Fruit fly (Drosophila melanogaster) whole organism, embryonic: ENCODE measurements around the gene CG5639.
A peak's percentile ranks its signal among the peaks of the same experiment; 100 is the strongest.

Experiments
- Abd-B ChIP-seq: fragments of 200-800 bp; sonication (Bioruptor generic); optimal IDR thresholded peaks from 2 replicates; lab custom pipeline; 2018; ENCODE audit warnings: missing biosample characterization, mild to moderate bottlenecking, missing genetic modification characterization, moderate library complexity
- CG10321 ChIP-seq: fragments of 200-800 bp; sonication (Bioruptor generic); IDR thresholded peaks from 2 replicates; pipeline ENCODE4 v1.3.6; 2022; ENCODE audit warnings: missing biosample characterization, missing genetic modification characterization
- CG10431 ChIP-seq: fragments of 200-800 bp; sonication (Bioruptor generic); optimal IDR thresholded peaks from 3 replicates; lab custom pipeline; 2018; ENCODE audit warnings: missing biosample characterization, mild to moderate bottlenecking, missing genetic modification characterization
- CG10462 ChIP-seq: fragments of 200-800 bp; sonication (Bioruptor generic); optimal IDR thresholded peaks from 2 replicates; lab custom pipeline; 2016; ENCODE audit warnings: missing biosample characterization, missing genetic modification characterization
- CG10979 ChIP-seq: fragments of 200-800 bp; sonication (Bioruptor generic); optimal IDR thresholded peaks from 2 replicates; lab custom pipeline; 2018; ENCODE audit warnings: missing biosample characterization, mild to moderate bottlenecking, missing genetic modification characterization, moderate library complexity
- CG12391 ChIP-seq: fragments of 200-800 bp; sonication (Bioruptor generic); optimal IDR thresholded peaks from 3 replicates; lab custom pipeline; 2018; ENCODE audit warnings: missing biosample characterization, mild to moderate bottlenecking, missing genetic modification characterization, moderate library complexity
- CG13123 ChIP-seq: fragments of 200-800 bp; sonication (Bioruptor generic); optimal IDR thresholded peaks from 2 replicates; lab custom pipeline; 2016; ENCODE audit warnings: missing biosample characterization, missing genetic modification characterization
- CG14965 ChIP-seq: fragments of 200-800 bp; sonication (Bioruptor generic); optimal IDR thresholded peaks from 2 replicates; lab custom pipeline; 2016; ENCODE audit warnings: missing biosample characterization, missing genetic modification characterization, borderline replicate concordance
- CG16815 ChIP-seq: fragments of 200-800 bp; sonication (Bioruptor generic); optimal IDR thresholded peaks from 3 replicates; lab custom pipeline; 2017; ENCODE audit warnings: missing biosample characterization, mild to moderate bottlenecking, missing genetic modification characterization
- CG17361 ChIP-seq: fragments of 200-800 bp; sonication (Bioruptor generic); IDR thresholded peaks from 3 replicates; pipeline ENCODE4 v1.3.6; 2022; ENCODE audit warnings: missing biosample characterization, missing genetic modification characterization
- CG18262 ChIP-seq: fragments of 200-800 bp; optimal IDR thresholded peaks from 3 replicates; lab custom pipeline; 2019; ENCODE audit warnings: missing biosample characterization, mild to moderate bottlenecking, missing genetic modification characterization, moderate library complexity
- CG18764 ChIP-seq: fragments of 200-800 bp; sonication (Bioruptor generic); optimal IDR thresholded peaks from 3 replicates; lab custom pipeline; 2016; ENCODE audit warnings: missing biosample characterization, missing genetic modification characterization
- CG2678 ChIP-seq: fragments of 200-800 bp; sonication (Bioruptor generic); optimal IDR thresholded peaks from 3 replicates; lab custom pipeline; 2019; ENCODE audit warnings: missing biosample characterization, mild to moderate bottlenecking, missing genetic modification characterization, moderate library complexity
- CG4820 ChIP-seq: fragments of 200-800 bp; sonication (Bioruptor generic); optimal IDR thresholded peaks from 3 replicates; lab custom pipeline; 2016; ENCODE audit warnings: missing biosample characterization, missing genetic modification characterization
- CG5953 ChIP-seq: fragments of 200-800 bp; sonication (Bioruptor generic); IDR thresholded peaks from 2 replicates; pipeline ENCODE4 v1.3.6; 2022; ENCODE audit warnings: missing biosample characterization, missing genetic modification characterization
- CG6175 ChIP-seq: fragments of 200-800 bp; sonication (Bioruptor generic); IDR thresholded peaks from 3 replicates; pipeline ENCODE4 v1.3.6; 2022; ENCODE audit warnings: missing biosample characterization, missing genetic modification characterization
- CG7786 ChIP-seq: fragments of 200-800 bp; sonication (Bioruptor generic); optimal IDR thresholded peaks from 2 replicates; lab custom pipeline; 2016; ENCODE audit warnings: missing biosample characterization, missing genetic modification characterization
- CG7987 ChIP-seq: fragments of 200-800 bp; sonication (Bioruptor generic); optimal IDR thresholded peaks from 2 replicates; lab custom pipeline; 2018; ENCODE audit warnings: missing biosample characterization, mild to moderate bottlenecking, missing genetic modification characterization, moderate library complexity
- CG9727 ChIP-seq: fragments of 200-800 bp; sonication (Bioruptor generic); optimal IDR thresholded peaks from 3 replicates; lab custom pipeline; 2017; ENCODE audit warnings: missing biosample characterization, mild to moderate bottlenecking, missing genetic modification characterization
- Dp ChIP-seq: fragments of 200-800 bp; sonication (Bioruptor generic); optimal IDR thresholded peaks from 2 replicates; lab custom pipeline; 2018; ENCODE audit warnings: missing biosample characterization, mild to moderate bottlenecking, missing genetic modification characterization, moderate library complexity
- E2f1 ChIP-seq: fragments of 200-800 bp; sonication (Bioruptor generic); IDR thresholded peaks from 2 replicates; pipeline ENCODE4 v1.3.6; 2022; ENCODE audit warnings: missing biosample characterization, missing genetic modification characterization
- Gug ChIP-seq: fragments of 200-800 bp; sonication (Bioruptor generic); IDR thresholded peaks from 4 replicates; pipeline ENCODE4 v1.3.6; 2022; ENCODE audit warnings: missing biosample characterization, missing genetic modification characterization
- HLHmδ ChIP-seq: fragments of 200-800 bp; sonication (Bioruptor generic); optimal IDR thresholded peaks from 2 replicates; lab custom pipeline; 2018; ENCODE audit warnings: missing biosample characterization, mild to moderate bottlenecking, missing genetic modification characterization, moderate library complexity
- Hr39 ChIP-seq: fragments of >200 bp; optimal IDR thresholded peaks from 2 replicates; lab custom pipeline; 2017
- Max ChIP-seq: fragments of 200-800 bp; sonication (Bioruptor generic); optimal IDR thresholded peaks from 2 replicates; lab custom pipeline; 2016; ENCODE audit warnings: missing biosample characterization, mild to moderate bottlenecking, missing genetic modification characterization
- NFAT ChIP-seq: fragments of 200-800 bp; sonication (Bioruptor generic); IDR thresholded peaks from 2 replicates; pipeline ENCODE4 v1.3.6; 2022; ENCODE audit warnings: missing biosample characterization, missing genetic modification characterization
- Oaz ChIP-seq: fragments of 200-800 bp; sonication (Bioruptor generic); IDR thresholded peaks from 2 replicates; pipeline ENCODE4 v1.3.6; 2022; ENCODE audit warnings: missing biosample characterization, missing genetic modification characterization
- PHDP ChIP-seq: fragments of 200-800 bp; sonication (Bioruptor generic); optimal IDR thresholded peaks from 3 replicates; lab custom pipeline; 2018; ENCODE audit warnings: missing biosample characterization, mild to moderate bottlenecking, missing genetic modification characterization, moderate library complexity
- Poxn ChIP-seq: fragments of 200-800 bp; sonication (Bioruptor generic); IDR thresholded peaks from 2 replicates; pipeline ENCODE4 v1.3.6; 2022; ENCODE audit warnings: missing biosample characterization, missing genetic modification characterization
- Side ChIP-seq: fragments of 200-800 bp; sonication (Bioruptor generic); optimal IDR thresholded peaks from 2 replicates; lab custom pipeline; 2016; ENCODE audit warnings: missing biosample characterization, missing genetic modification characterization
- bigmax ChIP-seq: fragments of 200-800 bp; sonication (Bioruptor generic); optimal IDR thresholded peaks from 2 replicates; lab custom pipeline; 2018; ENCODE audit warnings: missing biosample characterization, mild to moderate bottlenecking, missing genetic modification characterization
- bowl ChIP-seq: fragments of 200-800 bp; sonication (Bioruptor generic); IDR thresholded peaks from 2 replicates; pipeline ENCODE4 v1.3.6; 2022; ENCODE audit warnings: missing biosample characterization, missing genetic modification characterization
- chinmo ChIP-seq: fragments of 200-800 bp; sonication (Bioruptor generic); IDR thresholded peaks from 4 replicates; pipeline ENCODE4 v1.3.6; 2022; ENCODE audit warnings: missing biosample characterization, missing genetic modification characterization; ENCODE audit not compliant: partially characterized antibody
- ci ChIP-seq: fragments of 200-800 bp; sonication (Bioruptor generic); IDR thresholded peaks from 3 replicates; pipeline ENCODE4 v1.3.6; 2022; ENCODE audit warnings: missing biosample characterization, missing genetic modification characterization
- dimm ChIP-seq: fragments of 200-800 bp; sonication (Bioruptor generic); IDR thresholded peaks from 2 replicates; pipeline ENCODE4 v1.3.6; 2022; ENCODE audit warnings: missing biosample characterization, missing genetic modification characterization
- fu2 ChIP-seq: fragments of 200-800 bp; sonication (Bioruptor generic); optimal IDR thresholded peaks from 2 replicates; lab custom pipeline; 2016; ENCODE audit warnings: missing biosample characterization, missing genetic modification characterization
- jing ChIP-seq: fragments of 200-800 bp; sonication (Bioruptor generic); optimal IDR thresholded peaks from 2 replicates; lab custom pipeline; 2018; ENCODE audit warnings: missing biosample characterization, mild to moderate bottlenecking, missing genetic modification characterization
- klu ChIP-seq: fragments of 200-800 bp; sonication (Bioruptor generic); IDR thresholded peaks from 2 replicates; pipeline ENCODE4 v1.3.6; 2022; ENCODE audit warnings: missing biosample characterization, missing genetic modification characterization
- kni ChIP-seq: fragments of 200-800 bp; sonication (Bioruptor generic); optimal IDR thresholded peaks from 3 replicates; lab custom pipeline; 2017; ENCODE audit warnings: mild to moderate bottlenecking, missing biosample characterization, missing genetic modification reagents, missing genetic modification characterization
- maf-S ChIP-seq: fragments of 200-800 bp; sonication (Bioruptor generic); optimal IDR thresholded peaks from 2 replicates; lab custom pipeline; 2016; ENCODE audit warnings: missing biosample characterization, missing genetic modification characterization
- mam ChIP-seq: fragments of 200-800 bp; sonication (Bioruptor generic); optimal IDR thresholded peaks from 3 replicates; lab custom pipeline; 2016; ENCODE audit warnings: missing biosample characterization, missing genetic modification characterization
- nerfin-1 ChIP-seq: fragments of 200-800 bp; sonication (Bioruptor generic); optimal IDR thresholded peaks from 3 replicates; lab custom pipeline; 2019; ENCODE audit warnings: missing biosample characterization, mild to moderate bottlenecking, missing genetic modification characterization, moderate library complexity
- pho ChIP-seq: fragments of 200-800 bp; sonication (Bioruptor generic); optimal IDR thresholded peaks from 2 replicates; lab custom pipeline; 2016; ENCODE audit warnings: missing biosample characterization, missing genetic modification characterization
- phol ChIP-seq: fragments of 200-800 bp; sonication (Bioruptor generic); optimal IDR thresholded peaks from 3 replicates; lab custom pipeline; 2018; ENCODE audit warnings: missing biosample characterization, mild to moderate bottlenecking, missing genetic modification characterization, moderate library complexity
- pzg ChIP-seq: fragments of 200-800 bp; sonication (Bioruptor generic); optimal IDR thresholded peaks from 3 replicates; lab custom pipeline; 2018; ENCODE audit warnings: missing biosample characterization, mild to moderate bottlenecking, missing genetic modification characterization, moderate library complexity
- tin ChIP-seq: fragments of 200-800 bp; sonication (Bioruptor generic); optimal IDR thresholded peaks from 3 replicates; lab custom pipeline; 2016; ENCODE audit warnings: missing biosample characterization, missing genetic modification characterization
- ttk ChIP-seq: fragments of 200-800 bp; sonication (Bioruptor generic); IDR thresholded peaks from 2 replicates; pipeline ENCODE4 v2.1.2; 2022; ENCODE audit warnings: missing biosample characterization, missing genetic modification characterization
- tup ChIP-seq: fragments of 200-800 bp; sonication (Bioruptor generic); optimal IDR thresholded peaks from 2 replicates; lab custom pipeline; 2016; ENCODE audit warnings: missing biosample characterization, mild to moderate bottlenecking, missing genetic modification characterization, moderate library complexity
- unc-4 ChIP-seq: fragments of 200-800 bp; sonication (Bioruptor generic); IDR thresholded peaks from 2 replicates; pipeline ENCODE4 v1.3.6; 2022; ENCODE audit warnings: missing biosample characterization, missing genetic modification characterization; ENCODE audit not compliant: partially characterized antibody
- vfl ChIP-seq: fragments of 200-800 bp; sonication (Bioruptor generic); optimal IDR thresholded peaks from 2 replicates; lab custom pipeline; 2016; ENCODE audit warnings: missing biosample characterization, missing genetic modification characterization
- yki ChIP-seq: fragments of >200 bp; optimal IDR thresholded peaks from 3 replicates; lab custom pipeline; 2018

CG5639 gene

DNA sequence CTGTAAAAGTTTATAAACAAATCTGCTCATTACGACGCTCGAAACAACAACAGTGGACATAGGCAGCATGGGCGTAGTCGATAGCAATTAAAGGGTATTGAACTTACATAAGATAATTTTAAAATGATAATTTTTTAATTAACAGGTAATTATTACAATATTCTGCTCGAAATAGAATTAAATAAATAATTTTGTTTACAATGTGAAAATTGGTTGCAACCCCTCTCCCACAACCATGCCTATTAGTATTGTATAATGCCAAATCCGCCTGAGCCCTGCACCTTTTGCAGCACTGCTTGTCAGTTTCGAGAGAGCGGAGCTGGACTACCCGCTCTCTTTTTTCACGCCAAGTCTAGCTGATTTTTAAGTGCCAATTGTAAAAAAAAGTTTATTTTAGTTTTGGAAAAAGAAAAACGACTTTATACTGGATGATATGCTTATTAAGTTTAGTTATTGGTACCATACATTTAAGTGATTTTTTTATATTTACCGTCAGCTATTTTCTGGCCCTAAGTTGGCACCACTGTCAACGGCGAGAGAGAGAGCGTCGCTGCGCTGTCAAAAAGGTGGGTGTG lies 40.2 kb upstream of the CG5639 start, which contains the start of the genes CG5611 and Mtl (continued):
- TF ChIP-seq maf-S (GFP tag; lab: Kevin White, UChicago) (peak; percentile 98), unc-4 (GFP tag; lab: Robert Waterston, UW) (no peak), klu (peak; percentile 100), pzg (peak; percentile 64), CG5953 (GFP tag; lab: Robert Waterston, UW) (peak; percentile 100), ttk (peak; percentile 100), HLHmδ (GFP tag; lab: Kevin White, UChicago) (peak; percentile 26), CG2678 (peak; percentile 100), CG10321 (GFP tag; lab: Robert Waterston, UW) (peak; percentile 91), CG4820 (GFP tag; lab: Kevin White, UChicago) (peak; percentile 99), tup (GFP tag; lab: Kevin White, UChicago) (peak; percentile 98), CG17361 (GFP tag; lab: Robert Waterston, UW) (peak; percentile 100), dimm (peak; percentile 99), jing (peak; percentile 99), mam (GFP tag; lab: Kevin White, UChicago) (peak; percentile 99), CG6175 (GFP tag; lab: Robert Waterston, UW) (peak; percentile 100), Abd-B (GFP tag; lab: Kevin White, UChicago) (peak; percentile 100), Dp (peak; percentile 41), CG12391 (peak; percentile 100), CG18262 (peak; percentile 100), CG14965 (GFP tag; lab: Kevin White, UChicago) (peak; percentile 60), chinmo (GFP tag; lab: Robert Waterston, UW) (no peak), Oaz (peak; percentile 100), CG9727 (GFP tag; lab: Kevin White, UChicago) (peak; percentile 100), CG18764 (peak; percentile 99), CG7987 (GFP tag; lab: Kevin White, UChicago) (peak; percentile 98), Side (GFP tag; lab: Kevin White, UChicago) (peak; percentile 94), ci (peak; percentile 100), CG10462 (GFP tag; lab: Kevin White, UChicago) (peak; percentile 99), pho (GFP tag; lab: Kevin White, UChicago) (peak; percentile 99), PHDP (tag; lab: Kevin White, UChicago) (peak; percentile 100), phol (peak; percentile 100), CG7786 (peak; percentile 97), CG10431 (GFP tag; lab: Kevin White, UChicago) (peak; percentile 98), bigmax (GFP tag; lab: Kevin White, UChicago) (peak; percentile 84), NFAT (GFP tag; lab: Robert Waterston, UW) (peak; percentile 100), CG10979 (tag; lab: Kevin White, UChicago) (peak; percentile 100), bowl (GFP tag; lab: Robert Waterston, UW) (peak; percentile 100), Max (GFP tag; lab: Kevin White, UChicago) (peak; percentile 99), kni (GFP tag; lab: Kevin White, UChicago) (peak; percentile 96), Poxn (GFP tag; lab: Robert Waterston, UW) (peak; percentile 100), CG13123 (GFP tag; lab: Kevin White, UChicago) (peak; percentile 99), yki (lab: Kevin White, UChicago) (no peak), tin (GFP tag; lab: Kevin White, UChicago) (peak; percentile 100), Hr39 (lab: Kevin White, UChicago) (no peak), fu2 (GFP tag; lab: Kevin White, UChicago) (peak; percentile 97), vfl (peak; percentile 99), E2f1 (GFP tag; lab: Robert Waterston, UW) (peak; percentile 100), CG16815 (GFP tag; lab: Kevin White, UChicago) (peak; percentile 100), nerfin-1 (tag; lab: Kevin White, UChicago) (peak; percentile 99), Gug (peak; percentile 99)
